Worm (Caenorhabditis elegans): ENCODE data around the gene col-117.
A peak's percentile ranks its signal among the peaks of the same experiment; 100 is the strongest.

Gene col-117

DNA sequence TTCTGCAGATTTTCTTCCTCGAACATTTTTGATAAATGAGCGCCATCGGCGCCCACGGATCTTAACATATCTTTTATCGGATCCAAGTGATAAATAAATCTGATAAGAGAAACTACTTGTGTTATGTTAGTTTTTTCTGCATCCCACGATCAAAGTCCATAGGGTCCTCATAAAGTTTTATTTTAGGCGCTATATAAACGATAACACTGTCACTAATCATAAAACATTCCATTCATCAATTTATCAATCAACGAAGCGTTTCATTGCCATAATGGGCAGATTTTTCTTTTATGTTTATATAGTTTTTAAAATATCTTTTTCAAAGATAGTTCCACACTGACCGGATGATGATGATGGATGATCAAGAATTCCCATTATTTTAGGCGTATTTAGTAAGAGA, 40.7 kb upstream of the col-117 start (continued):
- TF ChIP-seq efl-1 (optimal IDR thresholded peaks at IDR 0.05) (no peak), efl-1 (GFP tag; optimal IDR thresholded peaks at IDR 0.05 in 1 of 2) (peak in 1 of 2 experiments; percentile 71), lin-14 (GFP tag; optimal IDR thresholded peaks at IDR 0.05) (peak; percentile 46), ceh-90 (tag; optimal IDR thresholded peaks at IDR 0.05) (no peak), aha-1 (tag; optimal IDR thresholded peaks at IDR 0.05) (no peak)

DNA sequence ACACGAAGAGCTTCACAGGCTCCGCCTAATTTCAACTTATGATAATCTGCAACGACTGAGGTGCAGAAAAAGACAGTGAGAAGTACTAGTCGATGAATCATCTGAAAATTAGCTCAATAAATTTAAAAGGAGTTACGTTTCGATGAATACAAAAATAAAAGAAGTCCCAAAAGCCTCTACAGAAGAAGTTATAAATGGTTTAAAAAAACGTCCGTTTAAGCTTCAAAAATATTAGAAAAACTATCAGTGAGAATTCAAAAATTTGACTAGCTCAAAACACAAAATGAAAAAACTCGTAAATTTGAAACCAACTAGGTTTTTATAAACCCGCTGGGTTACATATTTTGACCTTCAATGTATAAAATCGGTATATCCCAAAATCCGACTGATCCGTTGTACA, 32.0 kb upstream of the col-117 start, which contains the start of gene T11B7.5:
Gene T11B7.5 (minus strand): TSS at position 101 of the 400 bp plus-strand sequence.
- no peak for TF ChIP-seq sup-37 (GFP tag; optimal IDR thresholded peaks at IDR 0.05)
- TF ChIP-seq nhr-47 (tag; optimal IDR thresholded peaks at IDR 0.05): no peak
- TF ChIP-seq nhr-19 (GFP tag; conservative IDR thresholded peaks at IDR 0.05): no peak

DNA sequence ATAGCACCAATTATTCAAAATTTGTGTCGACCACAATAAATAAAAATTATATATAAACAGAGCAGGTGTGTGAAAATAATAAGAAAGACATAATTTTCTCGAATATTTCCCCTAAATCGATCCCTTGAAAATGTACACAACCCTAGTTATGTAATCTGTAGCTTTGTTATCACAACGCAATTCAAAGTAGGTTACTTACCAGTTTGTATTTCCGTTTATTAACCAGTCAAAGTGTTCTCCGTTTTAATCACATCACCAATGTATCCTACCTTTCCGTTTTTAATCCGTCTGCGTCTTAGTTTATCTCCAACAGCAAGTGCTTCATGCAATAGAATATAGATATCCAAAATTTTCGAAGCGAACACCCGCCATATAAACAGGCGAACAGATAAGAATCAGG, 29.3 kb upstream of the col-117 start:
- TF ChIP-seq efl-1 (optimal IDR thresholded peaks at IDR 0.05): no peak
- TF ChIP-seq efl-1 (GFP tag; optimal IDR thresholded peaks at IDR 0.05 in 1 of 2): peak in 1 of 2 experiments; percentile 73
- TF ChIP-seq nhr-20 (tag; optimal IDR thresholded peaks at IDR 0.05): no peak

DNA sequence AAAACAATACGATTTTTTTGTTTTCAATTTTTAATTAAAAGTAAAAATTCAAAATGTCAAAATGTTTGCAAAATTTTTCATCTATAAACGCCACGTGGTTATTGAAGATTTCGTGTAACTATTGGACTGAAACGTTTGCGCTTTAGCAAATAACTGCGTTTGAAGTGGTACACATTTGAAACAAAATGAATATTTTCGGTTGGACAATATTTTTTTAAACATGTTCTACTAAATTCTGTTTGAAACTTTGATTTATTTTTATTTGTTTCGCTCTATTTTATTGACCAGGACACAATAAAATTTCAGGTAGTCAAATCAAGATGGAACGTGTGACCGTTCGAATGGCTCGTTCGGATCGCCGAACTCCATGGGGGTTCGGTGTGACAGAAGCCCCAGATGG, 28.2 kb upstream of the col-117 start, which contains the start of gene alp-1:
Gene alp-1 (plus strand): TSS at position 301 of the 400 bp plus-strand sequence.
- TF ChIP-seq nhr-19 (GFP tag; conservative IDR thresholded peaks at IDR 0.05): no peak
- no peak for TF ChIP-seq ceh-90 (tag; optimal IDR thresholded peaks at IDR 0.05)
- TF ChIP-seq nhr-28 (tag; optimal IDR thresholded peaks at IDR 0.05): no peak
- TF ChIP-seq mef-2 (tag; optimal IDR thresholded peaks at IDR 0.05): no peak
- TF ChIP-seq mep-1 (tag; optimal IDR thresholded peaks at IDR 0.05): no peak
- TF ChIP-seq fkh-8 (tag; optimal IDR thresholded peaks at IDR 0.05): no peak
- no peak for TF ChIP-seq hlh-4 (tag; optimal IDR thresholded peaks at IDR 0.05)

DNA sequence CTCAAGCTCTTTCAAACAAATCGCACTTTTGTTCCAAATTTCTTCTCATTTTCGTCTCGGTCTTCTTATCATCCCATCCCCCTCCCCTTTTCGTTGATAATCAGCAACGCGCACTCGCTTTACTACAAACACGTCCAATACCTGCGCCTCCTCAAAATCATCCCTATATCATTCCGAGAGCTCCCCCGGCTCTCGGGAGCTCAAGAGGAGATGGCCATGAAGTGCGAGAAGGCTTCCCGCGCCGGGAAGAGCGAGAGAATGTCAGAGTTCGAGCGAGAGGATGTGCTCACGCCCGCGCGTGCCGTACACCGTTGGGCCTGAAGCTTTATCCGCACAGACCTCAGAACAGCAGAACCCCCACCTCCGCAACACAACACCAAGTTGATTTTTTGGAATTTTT, 26.8 kb upstream of the col-117 start:
- TF ChIP-seq lin-15B (tag; optimal IDR thresholded peaks at IDR 0.05) (no peak), skn-1 (tag; optimal IDR thresholded peaks at IDR 0.05) (peak; percentile 5), rnt-1 (tag; optimal IDR thresholded peaks at IDR 0.05) (peak; percentile 45), lin-14 (GFP tag; optimal IDR thresholded peaks at IDR 0.05) (peak; percentile 65)

DNA sequence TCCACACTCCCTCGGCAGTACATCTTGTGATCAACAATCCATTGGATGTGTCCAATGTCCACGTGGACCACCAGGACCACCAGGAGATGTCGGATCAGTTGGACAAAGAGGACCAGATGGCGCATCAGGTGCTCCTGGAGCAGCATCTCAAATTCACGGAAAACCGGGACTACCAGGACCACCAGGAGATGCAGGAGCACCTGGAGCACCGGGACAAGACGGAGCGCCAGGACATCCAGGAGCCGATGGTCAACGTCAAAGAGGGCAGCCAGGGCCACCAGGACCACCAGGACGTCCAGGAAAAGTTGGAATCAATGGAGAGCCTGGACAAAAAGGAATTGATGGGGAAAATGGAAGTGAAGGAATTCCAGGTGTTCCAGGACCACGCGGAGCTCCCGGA, 25.0 kb upstream of the col-117 start:
- no peak for TF ChIP-seq nhr-28 (tag; optimal IDR thresholded peaks at IDR 0.05)
- TF ChIP-seq sptf-1 (tag; optimal IDR thresholded peaks at IDR 0.05): no peak
- no peak for TF ChIP-seq mep-1 (tag; optimal IDR thresholded peaks at IDR 0.05)
- no peak for TF ChIP-seq fkh-4 (tag; optimal IDR thresholded peaks at IDR 0.05; ENCODE audit: borderline replicate concordance)
- no peak for TF ChIP-seq xbp-1 (tag; optimal IDR thresholded peaks at IDR 0.05)
- TF ChIP-seq efl-1 (optimal IDR thresholded peaks at IDR 0.05): no peak
- peak in 1 of 2 experiments; percentile 56 for TF ChIP-seq efl-1 (GFP tag; optimal IDR thresholded peaks at IDR 0.05 in 1 of 2)

DNA sequence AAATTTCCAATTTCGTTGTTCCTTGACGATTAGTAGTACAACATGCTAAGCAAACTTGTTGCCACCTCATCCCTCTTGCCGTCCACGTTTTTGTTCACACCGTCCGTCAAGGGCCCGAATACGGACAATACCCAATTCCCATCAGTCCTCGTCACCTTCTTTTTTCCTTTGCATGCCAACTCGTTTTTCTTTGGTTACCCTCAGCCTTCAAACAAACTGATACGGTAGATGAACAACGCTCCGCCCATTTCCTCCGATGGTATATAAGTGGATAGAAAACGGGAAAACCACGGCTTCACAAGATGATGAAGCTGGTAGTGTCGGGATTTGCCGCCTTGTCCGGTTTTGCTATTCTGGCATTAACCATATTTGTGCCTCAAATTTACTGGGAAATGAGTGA, 23.9 kb upstream of the col-117 start, which contains the start of gene col-118:
Gene col-118 (plus strand): TSS at position 301 of the 400 bp plus-strand sequence.
- TF ChIP-seq jun-1 (tag; optimal IDR thresholded peaks at IDR 0.05) (no peak), ets-5 (GFP tag; IDR thresholded peaks at IDR 0.05) (no peak), hpl-2 (GFP tag; optimal IDR thresholded peaks at IDR 0.05) (no peak), nhr-28 (tag; optimal IDR thresholded peaks at IDR 0.05) (no peak)

DNA sequence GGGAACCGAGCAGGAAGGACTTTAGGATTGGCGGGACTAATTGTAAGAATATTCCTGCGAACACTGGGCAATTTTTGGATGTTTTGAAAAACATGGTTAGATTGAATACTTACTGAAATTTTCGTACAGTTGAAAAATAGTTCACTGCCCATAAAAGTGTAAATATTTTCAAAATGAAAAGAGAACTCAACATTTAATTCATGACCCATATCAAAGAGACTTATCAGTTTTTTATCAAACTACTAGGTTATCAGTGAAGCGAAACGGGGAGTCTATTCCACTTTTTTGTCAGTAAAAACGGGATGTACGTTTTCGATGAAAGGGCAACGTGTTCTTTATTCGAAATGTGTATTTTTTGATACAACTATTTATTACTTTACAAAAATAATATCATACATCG, 21.9 kb upstream of the col-117 start:
- no peak for TF ChIP-seq nhr-237 (tag; optimal IDR thresholded peaks at IDR 0.05)
- TF ChIP-seq hlh-17 (GFP tag; optimal IDR thresholded peaks at IDR 0.05; ENCODE audit: borderline replicate concordance): no peak
- TF ChIP-seq dpl-1 (GFP tag; optimal IDR thresholded peaks at IDR 0.05): no peak
- no peak for TF ChIP-seq snpc-4 (tag; optimal IDR thresholded peaks at IDR 0.05)
- TF ChIP-seq elt-2 (tag; optimal IDR thresholded peaks at IDR 0.05): peak; percentile 68
- TF ChIP-seq efl-1 (optimal IDR thresholded peaks at IDR 0.05): no peak
- TF ChIP-seq efl-1 (GFP tag; optimal IDR thresholded peaks at IDR 0.05 in 1 of 2): peak in 1 of 2 experiments; percentile 50

All from whole organism, L1 larva.